Fruit fly (Drosophila melanogaster) whole organism, embryonic: ENCODE measurements around the gene CG42269.

Source experiments
- Aef1 ChIP-seq: fragments of 200-800 bp; sonication (Bioruptor generic); IDR thresholded peaks from 3 replicates; pipeline ENCODE4 v1.3.6; 2022; ENCODE audit warnings: missing biosample characterization, missing genetic modification characterization
- B-H1 ChIP-seq: fragments of 200-800 bp; sonication (Bioruptor generic); IDR thresholded peaks from 3 replicates; pipeline ENCODE4 v1.3.6; 2022; ENCODE audit warnings: missing biosample characterization, missing genetic modification characterization
- Blimp-1 ChIP-seq: fragments of 200-800 bp; sonication (Bioruptor generic); optimal IDR thresholded peaks from 3 replicates; lab custom pipeline; 2018; ENCODE audit warnings: missing biosample characterization, missing genetic modification characterization, mild to moderate bottlenecking, moderate library complexity, missing genetic modification reagents
- CG10565 ChIP-seq: fragments of 200-800 bp; sonication (Bioruptor generic); optimal IDR thresholded peaks from 3 replicates; lab custom pipeline; 2016; ENCODE audit warnings: missing biosample characterization, mild to moderate bottlenecking, missing genetic modification characterization
- CG11085 ChIP-seq: fragments of 200-800 bp; sonication (Bioruptor generic); IDR thresholded peaks from 2 replicates; pipeline ENCODE4 v1.3.6; 2022; ENCODE audit warnings: missing biosample characterization, missing genetic modification characterization
- CG11504 ChIP-seq: fragments of 200-800 bp; sonication (Bioruptor generic); optimal IDR thresholded peaks from 3 replicates; lab custom pipeline; 2019; ENCODE audit warnings: missing biosample characterization, mild to moderate bottlenecking, missing genetic modification characterization, moderate library complexity
- CG14050 ChIP-seq: fragments of 200-800 bp; sonication (Bioruptor generic); IDR thresholded peaks from 3 replicates; pipeline ENCODE4 v1.3.6; 2022; ENCODE audit warnings: missing biosample characterization, missing genetic modification characterization
- CG1529 ChIP-seq: fragments of 200-800 bp; sonication (Bioruptor generic); optimal IDR thresholded peaks from 3 replicates; lab custom pipeline; 2018; ENCODE audit warnings: missing biosample characterization, missing genetic modification characterization
- CG15601 ChIP-seq: fragments of 200-800 bp; sonication (Bioruptor generic); optimal IDR thresholded peaks from 3 replicates; lab custom pipeline; 2019; ENCODE audit warnings: missing biosample characterization, mild to moderate bottlenecking, missing genetic modification characterization, moderate library complexity
- CG1603 ChIP-seq: fragments of 200-800 bp; sonication (Bioruptor generic); optimal IDR thresholded peaks from 2 replicates; lab custom pipeline; 2019; ENCODE audit warnings: missing biosample characterization, mild to moderate bottlenecking, missing genetic modification characterization, moderate library complexity
- CG17186 ChIP-seq: fragments of 200-800 bp; sonication (Bioruptor generic); optimal IDR thresholded peaks from 3 replicates; lab custom pipeline; 2017; ENCODE audit warnings: missing biosample characterization, missing genetic modification reagents, missing genetic modification characterization
- CG17912 ChIP-seq: fragments of 200-800 bp; sonication (Bioruptor generic); optimal IDR thresholded peaks from 2 replicates; lab custom pipeline; 2018; ENCODE audit warnings: missing biosample characterization, mild to moderate bottlenecking, missing genetic modification characterization
- CG2199 ChIP-seq: fragments of 200-800 bp; sonication (Bioruptor generic); IDR thresholded peaks from 3 replicates; pipeline ENCODE4 v1.3.6; 2022; ENCODE audit warnings: missing biosample characterization, missing genetic modification characterization
- CG3726 ChIP-seq: fragments of 200-800 bp; sonication (Bioruptor generic); IDR thresholded peaks from 3 replicates; pipeline ENCODE4, ENCODE4 v1.3.6; 2022; ENCODE audit warnings: missing biosample characterization, missing genetic modification characterization
- CG3847 ChIP-seq: fragments of 200-800 bp; sonication (Bioruptor generic); IDR thresholded peaks from 2 replicates; pipeline ENCODE4 v1.3.6; 2022; ENCODE audit warnings: missing biosample characterization, missing genetic modification characterization
- CG3995 ChIP-seq: fragments of 200-800 bp; sonication (Bioruptor generic); optimal IDR thresholded peaks from 3 replicates; lab custom pipeline; 2016; ENCODE audit warnings: missing biosample characterization, missing genetic modification characterization
- CG4820 ChIP-seq: fragments of 200-800 bp; sonication (Bioruptor generic); optimal IDR thresholded peaks from 3 replicates; lab custom pipeline; 2016; ENCODE audit warnings: missing biosample characterization, missing genetic modification characterization
- CG6254 ChIP-seq: fragments of 200-800 bp; sonication (Bioruptor generic); optimal IDR thresholded peaks from 3 replicates; lab custom pipeline; 2017; ENCODE audit warnings: mild to moderate bottlenecking, missing biosample characterization, missing genetic modification reagents, missing genetic modification characterization
- CG6683 ChIP-seq: fragments of 200-800 bp; sonication (Bioruptor generic); optimal IDR thresholded peaks from 2 replicates; lab custom pipeline; 2017; ENCODE audit warnings: missing biosample characterization, mild to moderate bottlenecking, missing genetic modification characterization, missing genetic modification reagents
- CG6854 ChIP-seq: fragments of 200-800 bp; sonication (Bioruptor generic); optimal IDR thresholded peaks from 3 replicates; lab custom pipeline; 2017; ENCODE audit warnings: missing biosample characterization, mild to moderate bottlenecking, missing genetic modification characterization
- CG7928 ChIP-seq: fragments of 200-800 bp; sonication (Bioruptor generic); optimal IDR thresholded peaks from 2 replicates; lab custom pipeline; 2017; ENCODE audit warnings: missing biosample characterization, mild to moderate bottlenecking, missing genetic modification characterization
- CG8281 ChIP-seq: fragments of 200-800 bp; sonication (Bioruptor generic); optimal IDR thresholded peaks from 2 replicates; lab custom pipeline; 2018; ENCODE audit warnings: missing biosample characterization, mild to moderate bottlenecking, missing genetic modification characterization, moderate library complexity
- CG8944 ChIP-seq: fragments of 200-800 bp; sonication (Bioruptor generic); optimal IDR thresholded peaks from 3 replicates; lab custom pipeline; 2016; ENCODE audit warnings: missing biosample characterization, missing genetic modification characterization
- CG9437 ChIP-seq: fragments of 200-800 bp; sonication (Bioruptor generic); optimal IDR thresholded peaks from 2 replicates; lab custom pipeline; 2018; ENCODE audit warnings: missing biosample characterization, mild to moderate bottlenecking, missing genetic modification characterization
- CG9876 ChIP-seq: fragments of 200-800 bp; sonication (Bioruptor generic); optimal IDR thresholded peaks from 2 replicates; lab custom pipeline; 2016; ENCODE audit warnings: missing biosample characterization, missing genetic modification characterization
- Chrac-16 ChIP-seq: fragments of 200-800 bp; sonication (Bioruptor generic); optimal IDR thresholded peaks from 3 replicates; lab custom pipeline; 2016; ENCODE audit warnings: missing biosample characterization, missing genetic modification characterization
- CkIIα-i1 ChIP-seq: fragments of 200-800 bp; sonication (Bioruptor generic); IDR thresholded peaks from 2 replicates; pipeline ENCODE4 v1.3.6; 2022; ENCODE audit warnings: missing biosample characterization, missing genetic modification characterization
- E2f1 ChIP-seq: fragments of 200-800 bp; sonication (Bioruptor generic); IDR thresholded peaks from 2 replicates; pipeline ENCODE4 v1.3.6; 2022; ENCODE audit warnings: missing biosample characterization, missing genetic modification characterization
- Lim3 ChIP-seq: fragments of 200-800 bp; sonication (Bioruptor generic); IDR thresholded peaks from 2 replicates; pipeline ENCODE4 v1.3.6; 2022; ENCODE audit warnings: missing biosample characterization, missing genetic modification characterization
- NC2β ChIP-seq: fragments of 200-800 bp; sonication (Bioruptor generic); optimal IDR thresholded peaks from 2 replicates; lab custom pipeline; 2016; ENCODE audit warnings: missing biosample characterization, missing genetic modification characterization
- NK7.1 ChIP-seq: fragments of 200-800 bp; sonication (Bioruptor generic); optimal IDR thresholded peaks from 3 replicates; lab custom pipeline; 2016; ENCODE audit warnings: missing biosample characterization, missing genetic modification characterization
- Oaz ChIP-seq: fragments of 200-800 bp; sonication (Bioruptor generic); IDR thresholded peaks from 2 replicates; pipeline ENCODE4 v1.3.6; 2022; ENCODE audit warnings: missing biosample characterization, missing genetic modification characterization
- Oli ChIP-seq: fragments of 200-800 bp; sonication (Bioruptor generic); optimal IDR thresholded peaks from 2 replicates; lab custom pipeline; 2018; ENCODE audit warnings: missing biosample characterization, mild to moderate bottlenecking, missing genetic modification characterization, moderate library complexity
- Taf1 ChIP-seq: fragments of 200-800 bp; sonication (Bioruptor generic); IDR thresholded peaks from 2 replicates; pipeline ENCODE4 v1.3.6; 2022; ENCODE audit warnings: missing biosample characterization, missing genetic modification characterization
- az2 ChIP-seq: fragments of 200-800 bp; sonication (Bioruptor generic); optimal IDR thresholded peaks from 3 replicates; lab custom pipeline; 2016; ENCODE audit warnings: missing biosample characterization, missing genetic modification characterization
- chif ChIP-seq, 2 experiments: fragments of 200-800 bp; sonication (Bioruptor generic); optimal IDR thresholded peaks; 3 replicates each; lab custom pipeline; 2016; ENCODE audit warnings: missing biosample characterization in 2 of 2, missing genetic modification characterization in 2 of 2
- croc ChIP-seq: fragments of 200-800 bp; sonication (Bioruptor generic); conservative IDR thresholded peaks from 3 replicates; pipeline ENCODE4 v1.3.6; 2022; ENCODE audit warnings: missing biosample characterization, missing genetic modification characterization
- dmrt11E ChIP-seq: fragments of 200-800 bp; sonication (Bioruptor generic); optimal IDR thresholded peaks from 3 replicates; lab custom pipeline; 2018; ENCODE audit warnings: missing biosample characterization, mild to moderate bottlenecking, missing genetic modification characterization, moderate library complexity
- dmrt99B ChIP-seq: fragments of 200-800 bp; sonication (Bioruptor generic); optimal IDR thresholded peaks from 2 replicates; lab custom pipeline; 2018; ENCODE audit warnings: missing biosample characterization, mild to moderate bottlenecking, missing genetic modification characterization, moderate library complexity
- exex ChIP-seq: fragments of 200-800 bp; sonication (Bioruptor generic); optimal IDR thresholded peaks from 4 replicates; lab custom pipeline; 2018; ENCODE audit warnings: missing biosample characterization, mild to moderate bottlenecking, missing genetic modification characterization, moderate library complexity
- gce ChIP-seq: fragments of 200-800 bp; sonication (Bioruptor generic); IDR thresholded peaks from 3 replicates; pipeline ENCODE4 v1.3.6; 2022; ENCODE audit warnings: missing biosample characterization, missing genetic modification characterization
- gro ChIP-seq: fragments of 200-800 bp; sonication (Bioruptor generic); optimal IDR thresholded peaks from 2 replicates; lab custom pipeline; 2016; ENCODE audit warnings: missing biosample characterization, missing genetic modification characterization
- gsb ChIP-seq: fragments of 200-800 bp; sonication (Bioruptor generic); IDR thresholded peaks from 2 replicates; pipeline ENCODE4 v1.3.6; 2022; ENCODE audit warnings: missing biosample characterization, missing genetic modification characterization
- gsb-n ChIP-seq: fragments of 200-800 bp; sonication (Bioruptor generic); optimal IDR thresholded peaks from 3 replicates; lab custom pipeline; 2018; ENCODE audit warnings: missing biosample characterization, mild to moderate bottlenecking, missing genetic modification characterization
- insv ChIP-seq, 2 experiments: fragments of 200-800 bp; sonication (Bioruptor generic); optimal IDR thresholded peaks; 3 replicates each; lab custom pipeline; 2016 to 2018; ENCODE audit warnings: missing biosample characterization in 2 of 2, missing genetic modification characterization in 2 of 2
- otp ChIP-seq: fragments of 200-800 bp; sonication (Bioruptor generic); IDR thresholded peaks from 3 replicates; pipeline ENCODE4, ENCODE4 v1.3.6; 2022; ENCODE audit warnings: missing biosample characterization, missing genetic modification characterization
- seq ChIP-seq: fragments of 200-800 bp; sonication (Bioruptor generic); IDR thresholded peaks from 2 replicates; pipeline ENCODE4 v1.3.6; 2022; ENCODE audit warnings: missing biosample characterization, missing genetic modification characterization
- tio ChIP-seq: fragments of 200-800 bp; sonication (Bioruptor generic); optimal IDR thresholded peaks from 2 replicates; lab custom pipeline; 2017; ENCODE audit warnings: missing biosample characterization, missing genetic modification characterization, inconsistent platforms
- toy ChIP-seq: fragments of 200-800 bp; sonication (Bioruptor generic); IDR thresholded peaks from 2 replicates; pipeline ENCODE4 v1.3.6; 2022; ENCODE audit warnings: missing biosample characterization, missing genetic modification characterization
- unc-4 ChIP-seq: fragments of 200-800 bp; sonication (Bioruptor generic); IDR thresholded peaks from 2 replicates; pipeline ENCODE4 v1.3.6; 2022; ENCODE audit warnings: missing biosample characterization, missing genetic modification characterization; ENCODE audit not compliant: partially characterized antibody
- unpg ChIP-seq: fragments of 200-800 bp; sonication (Bioruptor generic); optimal IDR thresholded peaks from 3 replicates; lab custom pipeline; 2018; ENCODE audit warnings: missing biosample characterization, mild to moderate bottlenecking, missing genetic modification characterization, moderate library complexity

The CG42269 gene

dm6 chr3L:6094697-6095096 is 28.6 kb downstream of the CG42269 start, which contains the start of the genes CG10467 and loj (continued):
- TF ChIP-seq gce = peak; percentile 90
- peak; percentile 50 for TF ChIP-seq CG10565 (GFP tag; lab: Kevin White, UChicago)
- TF ChIP-seq CG8944 (GFP tag; lab: Kevin White, UChicago) = peak; percentile 81
- peak; percentile 96 for TF ChIP-seq B-H1 (GFP tag; lab: Robert Waterston, UW)
- TF ChIP-seq CG3847 (GFP tag; lab: Robert Waterston, UW) = peak; percentile 98
- peak; percentile 97 for TF ChIP-seq E2f1 (GFP tag; lab: Robert Waterston, UW)
- peak; percentile 86; the same call in 1 of the 2 replicates for TF ChIP-seq Lim3 (GFP tag; lab: Robert Waterston, UW)
- TF ChIP-seq croc (GFP tag; lab: Robert Waterston, UW) = peak; percentile 97
- TF ChIP-seq CG9437 (GFP tag; lab: Kevin White, UChicago) = peak; percentile 84
- peak; percentile 96 for TF ChIP-seq unpg (GFP tag; lab: Kevin White, UChicago)
- peak; percentile 95 for TF ChIP-seq CG11504 (tag; lab: Kevin White, UChicago)
- peak; percentile 90 for TF ChIP-seq toy (GFP tag; lab: Robert Waterston, UW)
- TF ChIP-seq CG1603 = peak; percentile 51
- peak; percentile 96 for TF ChIP-seq CG4820
- TF ChIP-seq CG6254 (GFP tag; lab: Kevin White, UChicago) = peak; percentile 80
- TF ChIP-seq CG7928 = peak; percentile 75
- peak; percentile 93 for TF ChIP-seq dmrt99B (tag; lab: Kevin White, UChicago)
- peak; percentile 26 for TF ChIP-seq CG6854 (GFP tag; lab: Kevin White, UChicago)
- peak; percentile 98 for TF ChIP-seq dmrt11E (tag; lab: Kevin White, UChicago)
- TF ChIP-seq Aef1 (GFP tag; lab: Robert Waterston, UW) = peak; percentile 98
- peak; percentile 91 for TF ChIP-seq Oaz (GFP tag; lab: Robert Waterston, UW)
- TF ChIP-seq Oli (tag; lab: Kevin White, UChicago) = peak; percentile 95
- TF ChIP-seq Taf1 = peak; percentile 87
- peak; percentile 76 for TF ChIP-seq CG17912 (GFP tag; lab: Kevin White, UChicago)
- no peak for TF ChIP-seq NK7.1 (GFP tag; lab: Kevin White, UChicago)
- peak; percentile 90 for TF ChIP-seq gsb
- TF ChIP-seq Chrac-16 = peak; percentile 97
- peak; percentile 81 for TF ChIP-seq exex
- TF ChIP-seq CG1529 (GFP tag; lab: Kevin White, UChicago) = peak; percentile 82
- TF ChIP-seq chif (GFP tag; optimal IDR thresholded peaks at IDR 0.05; lab: Kevin White, UChicago) = peak; percentile 78 to 88
- peak; percentile 65 for TF ChIP-seq NC2β (GFP tag; lab: Kevin White, UChicago)
- TF ChIP-seq unc-4 (GFP tag; lab: Robert Waterston, UW) = peak; percentile 72
- TF ChIP-seq tio (GFP tag; lab: Kevin White, UChicago) = peak; percentile 96
- TF ChIP-seq CG17186 (GFP tag; lab: Kevin White, UChicago) = peak; percentile 48
- TF ChIP-seq CkIIα-i1 = peak; percentile 84
- peak; percentile 94 for TF ChIP-seq otp (GFP tag; lab: Robert Waterston, UW)
- peak; percentile 94 for TF ChIP-seq CG2199 (GFP tag; lab: Robert Waterston, UW)
- peak; percentile 71 for TF ChIP-seq gro
- TF ChIP-seq CG11085 = peak; percentile 97
- peak; percentile 79 for TF ChIP-seq CG9876
- TF ChIP-seq CG14050 (GFP tag; lab: Robert Waterston, UW) = peak; percentile 94
- TF ChIP-seq az2 (GFP tag; lab: Kevin White, UChicago) = peak; percentile 97
- peak; percentile 86 for TF ChIP-seq seq
- peak; percentile 93 for TF ChIP-seq CG15601 (tag; lab: Kevin White, UChicago)
- peak; percentile 63 for TF ChIP-seq CG3995 (GFP tag; lab: Kevin White, UChicago)
- peak; percentile 94 for TF ChIP-seq gsb-n (tag; lab: Kevin White, UChicago)
- TF ChIP-seq CG8281 (tag; lab: Kevin White, UChicago) = peak; percentile 81
- TF ChIP-seq CG6683 = peak; percentile 72
- peak in 1 of 2 experiments; percentile 63 for TF ChIP-seq insv (GFP tag; optimal IDR thresholded peaks at IDR 0.05; lab: Kevin White, UChicago)
- peak; percentile 94 for TF ChIP-seq Blimp-1 (GFP tag; lab: Kevin White, UChicago)
- peak; percentile 95; the same call in 2 of the 3 replicates for TF ChIP-seq CG3726 (GFP tag; lab: Robert Waterston, UW)
